Fruit fly (Drosophila melanogaster) whole organism, wandering third instar larva: Measurements from ENCODE around the gene Dhod.

ENCODE experiments used
- Abd-B ChIP-seq: fragments of >200 bp; optimal IDR thresholded peaks from 2 replicates; lab custom pipeline; 2017; ENCODE audit warnings: missing biosample characterization, missing genetic modification characterization
- CG32264 ChIP-seq: fragments of 200-800 bp; sonication (Bioruptor generic); optimal IDR thresholded peaks from 2 replicates; lab custom pipeline; 2016; ENCODE audit warnings: missing biosample characterization, missing genetic modification characterization
- CG9705 ChIP-seq: fragments of 200-800 bp; sonication (Bioruptor generic); optimal IDR thresholded peaks from 2 replicates; lab custom pipeline; 2018; ENCODE audit warnings: missing biosample characterization, mild to moderate bottlenecking, missing genetic modification characterization
- CrebA ChIP-seq: fragments of 200-800 bp; sonication (Bioruptor generic); optimal IDR thresholded peaks from 2 replicates; lab custom pipeline; 2016; ENCODE audit warnings: missing biosample characterization, mild to moderate bottlenecking, missing genetic modification characterization, borderline replicate concordance
- Dfd ChIP-seq: fragments of >200 bp; optimal IDR thresholded peaks from 2 replicates; lab custom pipeline; 2017; ENCODE audit warnings: missing biosample characterization, missing genetic modification characterization
- Dif ChIP-seq: fragments of 200-275, 200-300 bp; sonication (Bioruptor generic); optimal IDR thresholded peaks from 2 replicates; lab custom pipeline; 2018; ENCODE audit warnings: missing biosample characterization, missing genetic modification characterization; ENCODE audit not compliant: partially characterized antibody
- GATAd ChIP-seq: sonication (Bioruptor generic); optimal IDR thresholded peaks from 2 replicates; lab custom pipeline; 2016; ENCODE audit warnings: missing biosample characterization, missing genetic modification characterization
- HLH106 ChIP-seq: fragments of 200-800 bp; optimal IDR thresholded peaks from 3 replicates; lab custom pipeline; 2019; ENCODE audit warnings: missing biosample characterization, mild to moderate bottlenecking, missing genetic modification characterization, moderate library complexity
- Hnf4 ChIP-seq: fragments of 200-800 bp; sonication (Bioruptor generic); optimal IDR thresholded peaks from 2 replicates; lab custom pipeline; 2016; ENCODE audit warnings: missing biosample characterization, mild to moderate bottlenecking, missing genetic modification characterization
- Hr78 ChIP-seq: fragments of >200 bp; optimal IDR thresholded peaks from 2 replicates; lab custom pipeline; 2017; ENCODE audit warnings: missing biosample characterization, missing genetic modification characterization
- Hr83 ChIP-seq: fragments of 200-300 bp; sonication (Bioruptor generic); optimal IDR thresholded peaks from 2 replicates; lab custom pipeline; 2016; ENCODE audit warnings: missing biosample characterization, mild to moderate bottlenecking, missing genetic modification characterization, moderate library complexity; ENCODE audit not compliant: poor library complexity, severe bottlenecking
- Jra ChIP-seq: sonication (Bioruptor generic); optimal IDR thresholded peaks from 2 replicates; lab custom pipeline; 2016; ENCODE audit warnings: missing biosample characterization, missing genetic modification characterization
- Mio ChIP-seq: sonication (Bioruptor generic); optimal IDR thresholded peaks from 2 replicates; lab custom pipeline; 2016; ENCODE audit warnings: missing biosample characterization, missing genetic modification characterization
- Myc ChIP-seq: fragments of >200 bp; optimal IDR thresholded peaks from 2 replicates; lab custom pipeline; 2017
- N ChIP-seq: fragments of >200 bp; optimal IDR thresholded peaks from 2 replicates; lab custom pipeline; 2018; ENCODE audit warnings: missing biosample characterization, missing external identifiers, missing genetic modification characterization
- OdsH ChIP-seq: fragments of 200-800 bp; sonication (Bioruptor generic); optimal IDR thresholded peaks from 2 replicates; lab custom pipeline; 2016; ENCODE audit warnings: missing biosample characterization, mild to moderate bottlenecking, missing genetic modification characterization
- Rel ChIP-seq, 2 experiments: fragments of 200-800 bp; sonication (Bioruptor generic) in 1 of 2; optimal IDR thresholded peaks; 2 replicates in 1 of 2; 3 replicates in 1 of 2; lab custom pipeline; 2016 to 2019; ENCODE audit warnings: mild to moderate bottlenecking in 2 of 2, missing biosample characterization in 2 of 2, missing genetic modification characterization in 2 of 2, moderate library complexity in 1 of 2
- Sp1 ChIP-seq: fragments of 200-800 bp; sonication (Bioruptor generic); optimal IDR thresholded peaks from 3 replicates; lab custom pipeline; 2019; ENCODE audit warnings: missing biosample characterization, mild to moderate bottlenecking, missing genetic modification characterization, moderate library complexity
- Vsx2 ChIP-seq: fragments of 200-300, 225-300 bp; sonication (Bioruptor generic); optimal IDR thresholded peaks from 2 replicates; lab custom pipeline; 2018; ENCODE audit warnings: missing biosample characterization, missing genetic modification characterization; ENCODE audit not compliant: partially characterized antibody
- br ChIP-seq: fragments of 200-800 bp; sonication (Bioruptor generic); optimal IDR thresholded peaks from 2 replicates; lab custom pipeline; 2016; ENCODE audit warnings: missing biosample characterization, missing genetic modification characterization
- brk ChIP-seq: fragments of 200-800 bp; sonication (Bioruptor generic); optimal IDR thresholded peaks from 2 replicates; lab custom pipeline; 2016; ENCODE audit warnings: missing biosample characterization, mild to moderate bottlenecking, missing genetic modification characterization
- dl ChIP-seq, 2 experiments: fragments of 175-275, 200-275 bp in 1 of 2; fragments of 200-275 bp in 1 of 2; sonication (Bioruptor generic); optimal IDR thresholded peaks; lab custom pipeline; 2018; ENCODE audit warnings: mild to moderate bottlenecking in 2 of 2, missing biosample characterization in 2 of 2, missing genetic modification characterization in 2 of 2, moderate library complexity in 2 of 2; ENCODE audit not compliant: partially characterized antibody in 2 of 2, insufficient read depth in 1 of 2
- dmrt93B ChIP-seq: fragments of 200-800 bp; sonication (Bioruptor generic); optimal IDR thresholded peaks from 2 replicates; lab custom pipeline; 2018; ENCODE audit warnings: missing biosample characterization, mild to moderate bottlenecking, missing genetic modification characterization
- dsf ChIP-seq: sonication (Bioruptor generic); optimal IDR thresholded peaks from 2 replicates; lab custom pipeline; 2016; ENCODE audit warnings: missing biosample characterization, missing genetic modification characterization, borderline replicate concordance
- ey ChIP-seq: fragments of 200-800 bp; sonication (Bioruptor generic); optimal IDR thresholded peaks from 2 replicates; lab custom pipeline; 2016; ENCODE audit warnings: missing biosample characterization, missing genetic modification characterization
- foxo ChIP-seq, 2 experiments: fragments of 200-800 bp; sonication (Bioruptor generic); optimal IDR thresholded peaks; 2 replicates in 1 of 2; 3 replicates in 1 of 2; lab custom pipeline; 2016 to 2017; ENCODE audit warnings: missing biosample characterization in 2 of 2, missing genetic modification characterization in 2 of 2
- fru ChIP-seq: fragments of 200-800 bp; sonication (Bioruptor generic); optimal IDR thresholded peaks from 3 replicates; lab custom pipeline; 2016; ENCODE audit warnings: missing biosample characterization, mild to moderate bottlenecking, missing genetic modification characterization
- h ChIP-seq: fragments of 200-800 bp; sonication (Bioruptor generic); optimal IDR thresholded peaks from 3 replicates; lab custom pipeline; 2016; ENCODE audit warnings: missing biosample characterization, mild to moderate bottlenecking, missing genetic modification characterization
- jim ChIP-seq: fragments of 175-275, 200-325 bp; sonication (Bioruptor generic); optimal IDR thresholded peaks from 2 replicates; lab custom pipeline; 2016; ENCODE audit warnings: missing biosample characterization, mild to moderate bottlenecking, missing genetic modification characterization
- lola ChIP-seq: fragments of >200 bp; optimal IDR thresholded peaks from 2 replicates; lab custom pipeline; 2017; ENCODE audit warnings: missing biosample characterization, missing genetic modification characterization
- pan ChIP-seq: fragments of >200 bp; optimal IDR thresholded peaks from 2 replicates; lab custom pipeline; 2017
- psq ChIP-seq: fragments of 200-800 bp; sonication (Bioruptor generic); optimal IDR thresholded peaks from 3 replicates; lab custom pipeline; 2017; ENCODE audit warnings: missing biosample characterization, mild to moderate bottlenecking, missing genetic modification characterization, moderate library complexity
- rgr ChIP-seq: fragments of 200-800 bp; sonication (Bioruptor generic); optimal IDR thresholded peaks from 3 replicates; lab custom pipeline; 2016; ENCODE audit warnings: missing biosample characterization, mild to moderate bottlenecking, missing genetic modification characterization
- sage ChIP-seq: fragments of 200-800 bp; sonication (Bioruptor generic); optimal IDR thresholded peaks from 2 replicates; lab custom pipeline; 2016; ENCODE audit warnings: missing biosample characterization, mild to moderate bottlenecking, missing genetic modification characterization
- sv ChIP-seq: fragments of 200-800 bp; sonication (Bioruptor generic); optimal IDR thresholded peaks from 3 replicates; lab custom pipeline; 2016; ENCODE audit warnings: missing biosample characterization, missing genetic modification characterization
- tai ChIP-seq: sonication (Bioruptor generic); optimal IDR thresholded peaks from 2 replicates; lab custom pipeline; 2016; ENCODE audit warnings: missing biosample characterization, missing genetic modification characterization
- usp ChIP-seq: fragments of >200 bp; optimal IDR thresholded peaks from 2 replicates; lab custom pipeline; 2017; ENCODE audit warnings: missing biosample characterization, missing genetic modification characterization
- woc ChIP-seq: sonication (Bioruptor generic); optimal IDR thresholded peaks from 2 replicates; lab custom pipeline; 2016; ENCODE audit warnings: missing biosample characterization, mild to moderate bottlenecking, missing genetic modification characterization

Dhod gene

dm6 chr3R:8654058-8654457, 1.3 kb upstream of the Dhod start:
- no peak for TF ChIP-seq CG32264
- TF ChIP-seq br = peak; percentile 25
- TF ChIP-seq jim (GFP tag; lab: Kevin White, UChicago) = no peak
- TF ChIP-seq h (GFP tag; lab: Kevin White, UChicago) = peak; percentile 55
- peak; percentile 89 for TF ChIP-seq Hr83 (GFP tag; lab: Kevin White, UChicago)
- peak in 1 of 2 experiments; percentile 14 for TF ChIP-seq foxo (GFP tag; optimal IDR thresholded peaks at IDR 0.05; lab: Kevin White, UChicago)

- TF ChIP-seq Mio (GFP tag; lab: Kevin White, UChicago) = peak; percentile 89
- TF ChIP-seq CG32264 = peak; percentile 96
- TF ChIP-seq Vsx2 (GFP tag; lab: Kevin White, UChicago) = no peak
- TF ChIP-seq woc (GFP tag; lab: Kevin White, UChicago) = peak; percentile 99
- peak; percentile 98 for TF ChIP-seq dmrt93B (GFP tag; lab: Kevin White, UChicago)
- no peak for TF ChIP-seq Dif (GFP tag; lab: Kevin White, UChicago)
- peak; percentile 99 for TF ChIP-seq ey (GFP tag; lab: Kevin White, UChicago)
- peak; percentile 54 for TF ChIP-seq Dfd (GFP tag; lab: Kevin White, UChicago)
- peak; percentile 96 for TF ChIP-seq Jra (GFP tag; lab: Kevin White, UChicago)
- TF ChIP-seq CrebA = no peak
- TF ChIP-seq GATAd (GFP tag; lab: Kevin White, UChicago) = peak; percentile 95
- TF ChIP-seq lola (GFP tag; lab: Kevin White, UChicago) = no peak
- TF ChIP-seq N (GFP tag; lab: Kevin White, UChicago) = no peak
- TF ChIP-seq OdsH = peak; percentile 98
- peak; percentile 99 for TF ChIP-seq h (GFP tag; lab: Kevin White, UChicago)
- TF ChIP-seq brk = peak; percentile 95
- TF ChIP-seq foxo (GFP tag; optimal IDR thresholded peaks at IDR 0.05; lab: Kevin White, UChicago) = peak; percentile 95 to 99
- TF ChIP-seq Hnf4 (GFP tag; lab: Kevin White, UChicago) = peak; percentile 99
- no peak for TF ChIP-seq Hr78
- peak; percentile 96 for TF ChIP-seq psq (GFP tag; lab: Kevin White, UChicago)
- peak; percentile 91 for TF ChIP-seq Hr83 (GFP tag; lab: Kevin White, UChicago)
- TF ChIP-seq tai (GFP tag; lab: Kevin White, UChicago) = no peak
- peak; percentile 99 for TF ChIP-seq HLH106
- peak; percentile 99 for TF ChIP-seq sv (GFP tag; lab: Kevin White, UChicago)
- TF ChIP-seq rgr = peak; percentile 99
- TF ChIP-seq fru = peak; percentile 98
- no peak for TF ChIP-seq Myc (lab: Kevin White, UChicago)
- peak; percentile 95 for TF ChIP-seq dsf (GFP tag; lab: Kevin White, UChicago)
- peak; percentile 97 for TF ChIP-seq sage (GFP tag; lab: Kevin White, UChicago)
- TF ChIP-seq CG9705 (GFP tag; lab: Kevin White, UChicago) = peak; percentile 98
- no peak for TF ChIP-seq pan (lab: Kevin White, UChicago)
- no peak for TF ChIP-seq Abd-B (GFP tag; lab: Kevin White, UChicago)
- peak; percentile 64 for TF ChIP-seq jim (GFP tag; lab: Kevin White, UChicago)
- TF ChIP-seq usp (GFP tag; lab: Kevin White, UChicago) = no peak
- TF ChIP-seq Rel (GFP tag; optimal IDR thresholded peaks at IDR 0.05; lab: Kevin White, UChicago) = peak; percentile 89
- TF ChIP-seq Rel (tag; optimal IDR thresholded peaks at IDR 0.05; lab: Kevin White, UChicago) = peak; percentile 90
- no peak for TF ChIP-seq dl (GFP tag; optimal IDR thresholded peaks at IDR 0.05; lab: Kevin White, UChicago; ENCODE audit: insufficient read depth in 1 of 2, partially characterized antibody in 2 of 2)
- TF ChIP-seq br = peak; percentile 99
- TF ChIP-seq Sp1 (GFP tag; lab: Kevin White, UChicago) = peak; percentile 98
These were observed 2.0 kb downstream of the Dhod start, which contains the start of the genes Mkk4 and SLIRP2 for dm6 chr3R:8650741-8651140. TSS of gene Mkk4 (minus strand) at chr3R:8650796. TSS of gene SLIRP2 (plus strand) at chr3R:8651084.
